Fruit fly (Drosophila melanogaster) whole organism, embryonic: ENCODE measurements around the gene CG31637.
A peak's percentile ranks its signal among the peaks of the same experiment; 100 is the strongest.

Experiments
- Atf3 ChIP-seq: fragments of 200-800 bp; sonication (Bioruptor generic); optimal IDR thresholded peaks from 3 replicates; lab custom pipeline; 2016; ENCODE audit warnings: missing biosample characterization, missing genetic modification characterization
- CG11723 ChIP-seq: fragments of 200-800 bp; sonication (Bioruptor generic); optimal IDR thresholded peaks from 2 replicates; lab custom pipeline; 2017; ENCODE audit warnings: missing biosample characterization, mild to moderate bottlenecking, missing genetic modification characterization
- CG12219 ChIP-seq: fragments of 200-800 bp; sonication (Bioruptor generic); optimal IDR thresholded peaks from 3 replicates; lab custom pipeline; 2018; ENCODE audit warnings: missing biosample characterization, mild to moderate bottlenecking, missing genetic modification characterization
- CG14050 ChIP-seq: fragments of 200-800 bp; sonication (Bioruptor generic); IDR thresholded peaks from 3 replicates; pipeline ENCODE4 v1.3.6; 2022; ENCODE audit warnings: missing biosample characterization, missing genetic modification characterization
- CG14860 ChIP-seq: fragments of 200-800 bp; sonication (Bioruptor generic); IDR thresholded peaks from 3 replicates; pipeline ENCODE4 v1.3.6; 2022; ENCODE audit warnings: missing biosample characterization, missing genetic modification characterization; ENCODE audit not compliant: partially characterized antibody
- CG2129 ChIP-seq: fragments of 200-800 bp; sonication (Bioruptor generic); IDR thresholded peaks from 2 replicates; pipeline ENCODE4 v1.3.6; 2022; ENCODE audit warnings: missing biosample characterization, missing genetic modification characterization; ENCODE audit not compliant: partially characterized antibody
- CG2199 ChIP-seq: fragments of 200-800 bp; sonication (Bioruptor generic); IDR thresholded peaks from 3 replicates; pipeline ENCODE4 v1.3.6; 2022; ENCODE audit warnings: missing biosample characterization, missing genetic modification characterization
- CG31365 ChIP-seq: fragments of 200-800 bp; sonication (Bioruptor generic); optimal IDR thresholded peaks from 2 replicates; lab custom pipeline; 2018; ENCODE audit warnings: missing biosample characterization, mild to moderate bottlenecking, missing genetic modification characterization
- CG3838 ChIP-seq: fragments of 200-800 bp; sonication (Bioruptor generic); optimal IDR thresholded peaks from 3 replicates; lab custom pipeline; 2016; ENCODE audit warnings: missing biosample characterization, missing genetic modification characterization
- CG4282 ChIP-seq: fragments of 200-800 bp; sonication (Bioruptor generic); optimal IDR thresholded peaks from 2 replicates; lab custom pipeline; 2016; ENCODE audit warnings: missing biosample characterization, missing genetic modification characterization
- CG4328 ChIP-seq: fragments of 200-800 bp; sonication (Bioruptor generic); optimal IDR thresholded peaks from 3 replicates; lab custom pipeline; 2017; ENCODE audit warnings: missing biosample characterization, missing genetic modification reagents, missing genetic modification characterization
- CG6254 ChIP-seq: fragments of 200-800 bp; sonication (Bioruptor generic); optimal IDR thresholded peaks from 3 replicates; lab custom pipeline; 2017; ENCODE audit warnings: mild to moderate bottlenecking, missing biosample characterization, missing genetic modification reagents, missing genetic modification characterization
- CG6689 ChIP-seq: fragments of 200-800 bp; sonication (Bioruptor generic); IDR thresholded peaks from 2 replicates; pipeline ENCODE4 v1.3.6; 2022; ENCODE audit warnings: missing biosample characterization, missing genetic modification characterization
- CG6854 ChIP-seq: fragments of 200-800 bp; sonication (Bioruptor generic); optimal IDR thresholded peaks from 3 replicates; lab custom pipeline; 2017; ENCODE audit warnings: missing biosample characterization, mild to moderate bottlenecking, missing genetic modification characterization
- CG7987 ChIP-seq: fragments of 200-800 bp; sonication (Bioruptor generic); optimal IDR thresholded peaks from 2 replicates; lab custom pipeline; 2018; ENCODE audit warnings: missing biosample characterization, mild to moderate bottlenecking, missing genetic modification characterization, moderate library complexity
- CG8388 ChIP-seq: fragments of 200-800 bp; sonication (Bioruptor generic); optimal IDR thresholded peaks from 2 replicates; lab custom pipeline; 2019; ENCODE audit warnings: missing biosample characterization, mild to moderate bottlenecking, missing genetic modification characterization, moderate library complexity
- CG9609 ChIP-seq: fragments of 200-800 bp; sonication (Bioruptor generic); optimal IDR thresholded peaks from 3 replicates; lab custom pipeline; 2016; ENCODE audit warnings: missing biosample characterization, missing genetic modification characterization
- CG9727 ChIP-seq: fragments of 200-800 bp; sonication (Bioruptor generic); optimal IDR thresholded peaks from 3 replicates; lab custom pipeline; 2017; ENCODE audit warnings: missing biosample characterization, mild to moderate bottlenecking, missing genetic modification characterization
- Dbx ChIP-seq: fragments of 200-800 bp; sonication (Bioruptor generic); IDR thresholded peaks from 3 replicates; pipeline ENCODE4 v1.3.6; 2022; ENCODE audit warnings: missing biosample characterization, missing genetic modification characterization
- Dref ChIP-seq: fragments of 200-800 bp; sonication (Bioruptor generic); IDR thresholded peaks from 2 replicates; pipeline ENCODE4 v1.3.6; 2022; ENCODE audit warnings: missing biosample characterization, missing genetic modification characterization
- Ets65A ChIP-seq: fragments of 200-800 bp; sonication (Bioruptor generic); peaks from one replicate; lab custom pipeline; 2016; ENCODE audit warnings: missing biosample characterization, missing genetic modification characterization
- Hmr ChIP-seq: fragments of 200-800 bp; sonication (Bioruptor generic); optimal IDR thresholded peaks from 3 replicates; lab custom pipeline; 2017; ENCODE audit warnings: mild to moderate bottlenecking, missing biosample characterization, missing genetic modification reagents, missing genetic modification characterization
- Hr3 ChIP-seq: fragments of 200-800 bp; sonication (Bioruptor generic); optimal IDR thresholded peaks from 3 replicates; lab custom pipeline; 2016; ENCODE audit warnings: missing biosample characterization, missing genetic modification characterization
- MBD-R2 ChIP-seq: fragments of 200-800 bp; sonication (Bioruptor generic); IDR thresholded peaks from 2 replicates; pipeline ENCODE4 v1.3.6; 2022; ENCODE audit warnings: missing biosample characterization, missing genetic modification characterization
- Myb ChIP-seq: fragments of 200-800 bp; sonication (Bioruptor generic); optimal IDR thresholded peaks from 2 replicates; lab custom pipeline; 2016; ENCODE audit warnings: missing biosample characterization, missing genetic modification characterization
- NK7.1 ChIP-seq: fragments of 200-800 bp; sonication (Bioruptor generic); optimal IDR thresholded peaks from 3 replicates; lab custom pipeline; 2016; ENCODE audit warnings: missing biosample characterization, missing genetic modification characterization
- Oaz ChIP-seq: fragments of 200-800 bp; sonication (Bioruptor generic); IDR thresholded peaks from 2 replicates; pipeline ENCODE4 v1.3.6; 2022; ENCODE audit warnings: missing biosample characterization, missing genetic modification characterization
- Rfx ChIP-seq: fragments of 200-800 bp; sonication (Bioruptor generic); IDR thresholded peaks from 2 replicates; pipeline ENCODE4 v1.3.6; 2022; ENCODE audit warnings: missing biosample characterization, missing genetic modification characterization
- Vsx1 ChIP-seq: fragments of 200-800 bp; sonication (Bioruptor generic); optimal IDR thresholded peaks from 2 replicates; lab custom pipeline; 2017; ENCODE audit warnings: missing biosample characterization, mild to moderate bottlenecking, missing genetic modification characterization, missing genetic modification reagents
- abd-A ChIP-seq: fragments of 200-800 bp; sonication (Bioruptor generic); optimal IDR thresholded peaks from 3 replicates; lab custom pipeline; 2019; ENCODE audit warnings: missing biosample characterization, mild to moderate bottlenecking, missing genetic modification characterization, moderate library complexity
- da ChIP-seq: fragments of 200-800 bp; sonication (Bioruptor generic); optimal IDR thresholded peaks from 2 replicates; lab custom pipeline; 2016; ENCODE audit warnings: missing biosample characterization, missing genetic modification characterization
- dan ChIP-seq: fragments of 200-800 bp; sonication (Bioruptor generic); IDR thresholded peaks from 2 replicates; pipeline ENCODE4 v1.3.6; 2022; ENCODE audit warnings: missing biosample characterization, missing genetic modification characterization
- emc ChIP-seq: fragments of 200-800 bp; sonication (Bioruptor generic); optimal IDR thresholded peaks from 2 replicates; lab custom pipeline; 2016; ENCODE audit warnings: missing biosample characterization, missing genetic modification characterization
- esg ChIP-seq: fragments of 200-800 bp; sonication (Bioruptor generic); conservative IDR thresholded peaks from 2 replicates; pipeline ENCODE4 v1.3.6; 2022; ENCODE audit warnings: missing biosample characterization, missing genetic modification characterization
- eyg ChIP-seq: fragments of 200-800 bp; sonication (Bioruptor generic); optimal IDR thresholded peaks from 3 replicates; lab custom pipeline; 2016; ENCODE audit warnings: missing biosample characterization, missing genetic modification characterization
- fd3F ChIP-seq: fragments of 200-800 bp; sonication (Bioruptor generic); optimal IDR thresholded peaks from 2 replicates; lab custom pipeline; 2018; ENCODE audit warnings: missing biosample characterization, mild to moderate bottlenecking, missing genetic modification characterization, moderate library complexity
- her ChIP-seq: fragments of 200-800 bp; sonication (Bioruptor generic); optimal IDR thresholded peaks from 2 replicates; lab custom pipeline; 2016; ENCODE audit warnings: missing biosample characterization, missing genetic modification characterization
- klu ChIP-seq: fragments of 200-800 bp; sonication (Bioruptor generic); IDR thresholded peaks from 2 replicates; pipeline ENCODE4 v1.3.6; 2022; ENCODE audit warnings: missing biosample characterization, missing genetic modification characterization
- mam ChIP-seq: fragments of 200-800 bp; sonication (Bioruptor generic); optimal IDR thresholded peaks from 3 replicates; lab custom pipeline; 2016; ENCODE audit warnings: missing biosample characterization, missing genetic modification characterization
- mld ChIP-seq: fragments of 200-800 bp; sonication (Bioruptor generic); IDR thresholded peaks from 3 replicates; pipeline ENCODE4 v1.3.6; 2022; ENCODE audit warnings: missing biosample characterization, missing genetic modification characterization; ENCODE audit not compliant: partially characterized antibody
- oc ChIP-seq: fragments of 200-800 bp; sonication (Bioruptor generic); optimal IDR thresholded peaks from 2 replicates; lab custom pipeline; 2018; ENCODE audit warnings: missing biosample characterization, mild to moderate bottlenecking, missing genetic modification characterization, moderate library complexity
- otp ChIP-seq: fragments of 200-800 bp; sonication (Bioruptor generic); IDR thresholded peaks from 3 replicates; pipeline ENCODE4, ENCODE4 v1.3.6; 2022; ENCODE audit warnings: missing biosample characterization, missing genetic modification characterization
- pum ChIP-seq: fragments of 200-800 bp; sonication (Bioruptor generic); optimal IDR thresholded peaks from 2 replicates; lab custom pipeline; 2016; ENCODE audit warnings: missing biosample characterization, missing genetic modification characterization
- sc ChIP-seq, 3 experiments: fragments of >200 bp in 2 of 3; fragments of 200-800 bp in 1 of 3; sonication (Bioruptor generic) in 1 of 3; optimal IDR thresholded peaks; 2 replicates in 2 of 3; 3 replicates in 1 of 3; lab custom pipeline; 2017; ENCODE audit warnings: mild to moderate bottlenecking in 1 of 3, missing biosample characterization in 1 of 3, missing genetic modification characterization in 1 of 3, missing genetic modification reagents in 1 of 3
- shn ChIP-seq: fragments of 200-800 bp; sonication (Bioruptor generic); optimal IDR thresholded peaks from 3 replicates; lab custom pipeline; 2016; ENCODE audit warnings: missing biosample characterization, missing genetic modification characterization
- sisA ChIP-seq: fragments of 200-800 bp; sonication (Bioruptor generic); IDR thresholded peaks from 2 replicates; pipeline ENCODE4 v1.3.6; 2022; ENCODE audit warnings: missing biosample characterization, missing genetic modification characterization
- wdn ChIP-seq: fragments of 200-800 bp; sonication (Bioruptor generic); IDR thresholded peaks from 2 replicates; pipeline ENCODE4 v1.3.6; 2022; ENCODE audit warnings: missing biosample characterization, missing genetic modification characterization
- zen2 ChIP-seq: fragments of 200-800 bp; sonication (Bioruptor generic); IDR thresholded peaks from 3 replicates; pipeline ENCODE4 v1.3.6; 2022; ENCODE audit warnings: missing biosample characterization, missing genetic modification characterization; ENCODE audit not compliant: partially characterized antibody
- zfh1 ChIP-seq: fragments of 200-800 bp; sonication (Bioruptor generic); IDR thresholded peaks from 3 replicates; pipeline ENCODE4 v1.3.6; 2022; ENCODE audit warnings: missing biosample characterization, missing genetic modification characterization

Gene CG31637

DNA sequence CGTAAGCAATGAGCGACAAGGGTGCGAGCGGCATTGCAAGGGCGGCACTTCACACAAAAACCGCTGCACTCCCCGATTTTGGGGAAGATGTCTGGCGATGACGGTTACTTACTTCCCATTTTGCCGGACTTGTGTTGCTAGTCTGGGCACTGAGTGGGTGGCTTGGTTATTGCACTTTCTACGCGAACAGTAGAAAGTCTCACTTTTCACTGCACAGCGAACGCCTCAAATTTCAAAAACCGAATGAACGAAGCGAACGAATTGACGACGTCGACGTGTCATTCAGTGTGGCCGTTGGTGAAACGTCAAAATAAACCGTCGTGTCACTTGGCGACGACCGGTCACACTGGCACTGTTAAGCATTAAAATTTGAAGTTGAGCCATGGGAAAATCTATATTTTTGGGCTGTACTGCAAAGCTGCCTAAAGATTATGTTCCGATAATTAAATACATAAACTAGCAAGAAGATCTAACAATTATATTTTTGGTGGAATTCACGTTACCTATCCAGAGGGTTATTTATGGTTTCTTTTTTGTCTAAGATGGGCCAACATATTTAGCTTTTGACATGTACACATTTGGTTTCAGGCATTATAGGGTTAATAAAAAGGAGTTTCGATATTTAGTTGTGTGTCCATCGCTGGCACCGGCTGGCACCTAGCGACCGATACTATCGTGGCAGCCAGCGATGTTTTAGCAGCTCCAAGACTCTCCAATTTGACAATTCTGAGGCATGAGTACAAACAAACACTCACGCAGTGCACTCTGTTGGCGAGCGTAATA, 18.0 kb upstream of the CG31637 start, which contains the start of the genes Sec61alpha and Daxx (continued):
- TF ChIP-seq MBD-R2 (peak; percentile 83), wdn (GFP tag; lab: Robert Waterston, UW) (peak; percentile 81), zen2 (peak; percentile 99), mam (GFP tag; lab: Kevin White, UChicago) (peak; percentile 95), abd-A (tag; lab: Kevin White, UChicago) (peak; percentile 51), her (peak; percentile 80), CG14050 (GFP tag; lab: Robert Waterston, UW) (peak; percentile 76), pum (peak; percentile 88), klu (GFP tag; lab: Robert Waterston, UW) (peak; percentile 75; the same call in 1 of the 2 replicates), CG6689 (GFP tag; lab: Robert Waterston, UW) (peak; percentile 82), mld (peak; percentile 100), Atf3 (peak; percentile 84), oc (tag; lab: Kevin White, UChicago) (peak; percentile 71), CG31365 (no peak), CG6854 (GFP tag; lab: Kevin White, UChicago) (peak; percentile 20), Hmr (GFP tag; lab: Kevin White, UChicago) (peak; percentile 91), Oaz (GFP tag; lab: Robert Waterston, UW) (peak; percentile 62), zfh1 (GFP tag; lab: Robert Waterston, UW) (peak; percentile 69; the same call in 2 of the 3 replicates), CG4282 (peak; percentile 77), dan (GFP tag; lab: Robert Waterston, UW) (no peak), CG11723 (GFP tag; lab: Kevin White, UChicago) (peak; percentile 34), Dbx (GFP tag; lab: Robert Waterston, UW) (peak; percentile 94), CG2199 (GFP tag; lab: Robert Waterston, UW) (peak; percentile 61; the same call in 1 of the 3 replicates), esg (peak; percentile 86), CG8388 (GFP tag; lab: Kevin White, UChicago) (peak; percentile 64), otp (GFP tag; lab: Robert Waterston, UW) (peak; percentile 71; the same call in 2 of the 3 replicates), emc (GFP tag; lab: Kevin White, UChicago) (peak; percentile 75), eyg (GFP tag; lab: Kevin White, UChicago) (peak; percentile 89), CG7987 (GFP tag; lab: Kevin White, UChicago) (peak; percentile 14), Dref (peak; percentile 67), CG2129 (GFP tag; lab: Robert Waterston, UW) (peak; percentile 98), CG3838 (peak; percentile 67), Ets65A (GFP tag; lab: Kevin White, UChicago) (peak; percentile 98), Vsx1 (no peak), CG9727 (GFP tag; lab: Kevin White, UChicago) (peak; percentile 78), CG14860 (GFP tag; lab: Robert Waterston, UW) (peak; percentile 99), Hr3 (GFP tag; lab: Kevin White, UChicago) (peak; percentile 87), Rfx (GFP tag; lab: Robert Waterston, UW) (peak; percentile 93), CG6254 (no peak), CG12219 (GFP tag; lab: Kevin White, UChicago) (peak; percentile 69), Myb (GFP tag; lab: Kevin White, UChicago) (peak; percentile 80), NK7.1 (peak; percentile 68), CG9609 (GFP tag; lab: Kevin White, UChicago) (peak; percentile 89), sc (optimal IDR thresholded peaks at IDR 0.05; lab: Kevin White, UChicago) (no peak), sc (GFP tag; optimal IDR thresholded peaks at IDR 0.05; lab: Kevin White, UChicago) (peak; percentile 57), da (GFP tag; lab: Kevin White, UChicago) (peak; percentile 77), shn (peak; percentile 94), fd3F (peak; percentile 81), CG4328 (GFP tag; lab: Kevin White, UChicago) (peak; percentile 65), sisA (peak; percentile 89)
